Fruit fly (Drosophila melanogaster) ovary, adult (tissue): Measurements from ENCODE around the gene PolH.

ENCODE experiments used
- CG17801 ChIP-seq: fragments of 200-800 bp; optimal IDR thresholded peaks from 2 replicates; lab custom pipeline; 2019; ENCODE audit warnings: missing biosample characterization, mild to moderate bottlenecking, missing genetic modification characterization, moderate library complexity; ENCODE audit not compliant: partially characterized antibody

PolH gene

DNA sequence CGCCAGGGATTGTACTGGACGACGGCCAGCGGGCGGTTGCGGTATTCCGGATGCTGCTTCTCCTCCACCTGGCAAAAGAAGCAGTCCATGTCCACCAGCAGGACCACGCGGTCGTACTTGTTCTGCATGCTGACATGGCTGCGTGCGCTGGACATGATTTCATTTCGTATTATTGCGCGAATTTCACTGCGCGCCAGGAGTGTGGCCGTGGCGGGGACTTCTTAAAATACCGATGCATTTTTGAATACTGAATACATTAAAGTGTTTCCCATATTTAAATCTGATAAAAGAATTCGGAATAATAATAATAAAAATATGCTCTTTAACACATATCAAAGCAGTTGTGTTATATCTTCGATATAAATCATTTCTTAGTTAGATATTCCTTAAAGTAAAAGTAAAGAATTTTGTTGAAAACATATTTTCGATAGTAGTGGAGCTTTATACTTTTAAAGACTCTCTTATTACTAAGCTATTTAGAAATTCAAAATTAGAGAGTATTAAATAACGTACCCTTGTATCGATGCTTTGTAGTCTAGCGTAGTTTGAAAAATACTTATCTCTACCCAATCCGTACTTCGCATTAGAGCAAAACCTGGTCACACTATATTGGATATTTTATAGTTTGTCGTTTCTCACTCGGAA is at the start of gene PolH, which contains the start of gene CG14562:
TSS of gene PolH (minus strand) at position 198 of the 645 bp plus-strand sequence.
TSS of gene CG14562 (plus strand) at position 607 of the 645 bp plus-strand sequence.
- TF ChIP-seq CG17801 (GFP tag; lab: Kevin White, UChicago), result no peak

DNA sequence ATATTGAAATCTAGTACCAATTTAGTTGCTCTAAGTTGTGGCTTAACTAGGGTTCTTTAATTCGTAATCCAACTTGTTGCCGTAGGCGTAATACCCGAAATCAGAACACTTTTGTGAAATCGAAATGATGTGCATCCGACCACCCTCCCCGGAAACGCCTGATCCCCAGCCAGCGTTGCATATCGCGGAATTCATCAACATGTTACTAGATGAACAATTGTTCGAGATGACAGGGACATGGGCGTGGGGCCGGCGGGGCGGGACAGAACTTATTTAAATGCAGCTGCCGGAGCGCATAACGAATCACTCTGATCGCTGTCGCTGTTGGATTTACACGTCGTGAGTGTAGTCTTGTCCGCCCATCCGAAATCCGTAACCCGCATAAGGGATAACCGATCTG is 43.3 kb upstream of the PolH start, which contains the start of gene Act79B:
TSS of gene Act79B (plus strand) at position 301 of the 400 bp plus-strand sequence.
- no peak for TF ChIP-seq CG17801 (GFP tag; lab: Kevin White, UChicago)

DNA sequence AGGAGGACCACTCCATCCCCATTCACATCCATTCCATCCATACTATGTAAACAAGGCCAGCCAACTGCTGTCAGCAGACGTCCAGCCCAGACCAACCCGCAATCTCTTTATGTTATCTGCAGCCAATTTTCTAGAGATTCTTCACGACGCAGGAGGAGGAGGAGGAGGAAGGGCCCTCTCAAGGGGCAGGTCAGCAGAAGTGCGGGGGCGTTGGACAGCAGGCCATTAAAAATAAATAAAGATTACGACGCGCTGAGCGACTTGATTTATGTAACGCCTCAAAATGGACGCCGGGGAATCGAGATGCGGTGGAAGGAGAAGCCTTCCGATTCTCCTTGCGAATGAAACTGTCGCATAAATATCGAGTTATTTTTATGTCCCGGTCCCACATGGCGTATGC is 38.2 kb upstream of the PolH start:
- no peak for TF ChIP-seq CG17801 (GFP tag; lab: Kevin White, UChicago)

DNA sequence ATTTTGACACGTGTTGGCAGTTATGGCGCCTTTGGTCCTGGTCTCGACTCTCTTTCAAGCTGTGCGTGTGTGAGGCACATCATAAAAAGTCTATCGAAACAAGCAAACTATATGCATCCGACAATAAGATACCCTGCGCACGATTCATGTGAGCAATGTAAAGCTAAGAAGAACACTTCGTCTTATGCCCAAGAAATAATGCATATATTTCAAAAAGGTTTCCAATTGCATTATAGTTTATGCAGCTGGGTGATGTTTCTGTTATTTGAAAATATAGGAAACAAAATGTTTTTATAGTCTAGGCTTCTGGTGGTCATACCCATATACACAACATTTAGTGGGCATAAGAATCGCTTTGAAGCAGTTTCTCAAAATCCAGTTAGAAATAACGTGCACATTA is 32.0 kb upstream of the PolH start:
- TF ChIP-seq CG17801 (GFP tag; lab: Kevin White, UChicago), result no peak

DNA sequence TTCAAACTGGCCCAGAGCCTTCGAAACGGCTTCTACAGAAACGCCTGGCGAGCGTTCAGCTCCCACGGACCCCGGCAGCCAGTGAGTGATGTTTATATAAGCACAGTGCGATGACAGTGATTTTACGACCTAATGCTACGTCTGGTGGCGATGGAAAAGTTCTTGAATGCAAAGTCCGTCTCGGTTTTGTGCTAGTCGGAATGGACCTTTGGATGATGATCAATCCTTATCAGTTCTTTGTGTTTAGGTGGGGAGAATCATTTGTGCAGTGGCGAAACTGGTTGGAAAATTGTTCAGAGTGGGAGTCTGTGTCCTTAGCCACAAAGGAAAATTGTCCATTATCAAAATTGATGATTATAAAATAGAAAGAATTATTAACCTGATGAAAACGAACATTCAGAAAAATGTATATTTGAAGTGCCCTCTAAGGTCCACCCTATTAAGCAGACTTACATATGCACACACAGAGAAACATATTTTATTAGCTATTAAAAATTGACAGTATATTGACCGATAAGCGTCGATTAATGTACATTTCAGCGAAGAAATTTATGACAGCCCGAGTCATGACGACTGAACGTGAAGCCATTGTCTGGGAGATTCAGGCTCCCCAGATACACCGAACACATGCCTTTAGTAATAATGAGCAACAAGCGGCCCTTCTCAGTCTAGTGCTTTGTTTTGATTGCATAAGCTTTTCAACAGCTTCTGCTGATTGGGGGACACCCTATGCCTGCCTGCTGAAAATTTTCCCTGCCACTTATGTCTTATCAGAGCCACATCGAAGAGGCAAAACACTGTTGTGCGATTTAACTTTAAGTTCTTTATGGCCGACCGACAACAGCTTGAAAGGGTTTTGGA is 30.8 kb upstream of the PolH start:
- TF ChIP-seq CG17801 (GFP tag; lab: Kevin White, UChicago), result no peak

DNA sequence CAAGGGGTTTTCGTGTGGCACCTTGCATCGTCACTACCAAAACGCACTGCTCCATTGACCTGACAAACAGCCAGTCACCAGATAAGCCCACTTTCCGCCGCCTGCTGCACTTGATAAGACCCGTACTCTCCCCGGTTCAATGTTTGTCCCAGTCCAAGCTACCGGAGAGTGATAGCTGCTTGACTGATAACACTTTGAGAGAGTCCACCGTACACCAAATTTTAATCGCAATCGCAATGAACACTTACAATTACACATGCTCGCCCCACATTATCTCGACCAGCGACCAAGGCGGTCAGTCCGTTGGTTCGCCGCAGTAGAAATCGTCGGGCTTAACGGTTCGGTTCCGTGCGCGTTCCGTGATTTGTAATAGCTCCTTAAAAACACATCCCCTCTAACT is 30.1 kb upstream of the PolH start, which contains the start of gene P5CS:
TSS of gene P5CS (plus strand) at position 268 of the 400 bp plus-strand sequence.
- TF ChIP-seq CG17801 (GFP tag; lab: Kevin White, UChicago), result no peak

DNA sequence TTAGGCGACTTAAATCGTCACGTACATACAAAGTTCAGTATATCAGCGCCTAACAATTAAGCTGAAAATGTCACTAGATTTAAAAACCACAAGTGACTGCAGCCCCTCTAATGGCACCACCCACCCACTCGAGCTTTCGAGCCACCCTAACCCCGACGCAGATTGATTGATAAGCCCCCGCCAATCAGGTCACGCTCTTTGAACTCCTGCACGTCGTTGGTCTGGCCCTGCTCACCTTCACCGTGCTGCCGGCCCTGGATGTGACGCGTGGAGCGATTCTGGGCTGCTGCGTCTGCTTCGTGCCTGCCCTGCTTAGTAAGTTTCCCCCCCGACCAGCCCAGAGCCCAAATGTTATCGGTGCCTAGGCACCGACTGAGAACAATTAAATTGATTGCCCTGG is 21.7 kb upstream of the PolH start:
- TF ChIP-seq CG17801 (GFP tag; lab: Kevin White, UChicago), result no peak

DNA sequence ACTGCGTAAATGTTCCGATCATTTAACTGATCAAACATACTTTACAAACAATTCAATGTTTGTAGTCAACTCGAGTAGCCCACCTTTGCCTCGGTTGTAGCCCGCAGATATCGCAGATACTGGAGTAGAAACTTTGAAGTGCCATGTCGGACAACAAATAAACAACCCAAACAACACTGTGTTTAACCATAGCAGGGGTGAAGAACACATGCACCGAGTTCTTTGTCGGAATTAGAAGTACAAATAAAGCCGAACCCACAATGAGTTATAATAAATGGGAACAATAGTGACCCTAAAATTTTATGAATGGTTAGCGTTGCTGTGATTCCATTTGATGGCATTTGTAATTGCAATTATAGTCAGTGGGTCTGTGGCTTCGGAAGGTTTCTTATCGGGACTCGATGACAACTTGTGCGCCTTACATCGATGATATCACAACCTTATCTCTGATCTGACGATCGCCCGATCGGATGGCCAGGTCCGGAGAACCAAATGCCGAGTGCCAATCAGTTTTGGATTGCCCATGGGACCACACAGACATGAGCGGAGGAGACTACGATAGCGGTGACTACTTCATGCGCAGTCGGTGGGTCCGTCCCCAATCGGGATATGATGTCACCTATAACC is 20.4 kb upstream of the PolH start, which contains the start of gene Chs2:
TSS of gene Chs2 (plus strand) at position 510 of the 627 bp plus-strand sequence.
- no peak for TF ChIP-seq CG17801 (GFP tag; lab: Kevin White, UChicago)

DNA sequence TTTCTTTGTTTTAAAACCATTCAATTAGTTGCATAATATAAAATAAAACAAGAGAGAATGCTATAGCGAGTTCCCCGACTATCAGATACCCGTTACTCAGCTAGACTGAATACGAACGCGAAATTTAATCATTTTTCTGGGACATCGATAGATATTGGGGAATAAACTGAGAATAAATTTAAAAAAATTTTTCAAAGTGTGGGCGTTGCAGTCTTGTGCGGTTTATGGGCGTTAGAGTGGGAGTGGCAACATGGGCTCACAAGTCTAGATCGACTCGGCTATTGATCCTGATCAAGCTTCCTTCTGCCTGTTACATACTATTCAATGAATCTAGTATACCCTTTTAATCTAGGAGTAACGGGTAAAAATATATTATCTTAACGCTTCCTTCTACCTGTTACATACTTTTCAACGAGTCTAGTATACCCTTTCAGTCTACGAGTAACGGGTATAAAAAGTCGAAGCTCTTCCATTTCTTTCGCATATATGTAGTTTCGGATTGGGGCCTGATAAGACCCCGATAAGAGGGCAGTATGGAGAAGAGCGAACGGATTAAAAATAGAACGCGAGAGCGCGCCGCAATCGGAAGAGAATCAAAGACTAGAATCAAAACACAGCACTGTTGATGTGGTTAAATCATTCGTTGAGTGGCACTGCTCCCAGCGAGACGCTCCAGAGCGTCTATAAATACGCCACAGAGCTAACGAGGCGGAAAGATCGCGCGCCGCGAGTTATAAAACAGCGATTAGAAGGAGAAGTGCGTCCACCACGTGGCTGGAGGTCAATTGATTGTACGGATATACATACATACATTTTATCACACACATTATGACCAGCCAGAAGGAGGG is 13.1 kb upstream of the PolH start, which contains the start of gene CG7458:
TSS of gene CG7458 (plus strand) at position 637 of the 848 bp plus-strand sequence.
- no peak for TF ChIP-seq CG17801 (GFP tag; lab: Kevin White, UChicago)

DNA sequence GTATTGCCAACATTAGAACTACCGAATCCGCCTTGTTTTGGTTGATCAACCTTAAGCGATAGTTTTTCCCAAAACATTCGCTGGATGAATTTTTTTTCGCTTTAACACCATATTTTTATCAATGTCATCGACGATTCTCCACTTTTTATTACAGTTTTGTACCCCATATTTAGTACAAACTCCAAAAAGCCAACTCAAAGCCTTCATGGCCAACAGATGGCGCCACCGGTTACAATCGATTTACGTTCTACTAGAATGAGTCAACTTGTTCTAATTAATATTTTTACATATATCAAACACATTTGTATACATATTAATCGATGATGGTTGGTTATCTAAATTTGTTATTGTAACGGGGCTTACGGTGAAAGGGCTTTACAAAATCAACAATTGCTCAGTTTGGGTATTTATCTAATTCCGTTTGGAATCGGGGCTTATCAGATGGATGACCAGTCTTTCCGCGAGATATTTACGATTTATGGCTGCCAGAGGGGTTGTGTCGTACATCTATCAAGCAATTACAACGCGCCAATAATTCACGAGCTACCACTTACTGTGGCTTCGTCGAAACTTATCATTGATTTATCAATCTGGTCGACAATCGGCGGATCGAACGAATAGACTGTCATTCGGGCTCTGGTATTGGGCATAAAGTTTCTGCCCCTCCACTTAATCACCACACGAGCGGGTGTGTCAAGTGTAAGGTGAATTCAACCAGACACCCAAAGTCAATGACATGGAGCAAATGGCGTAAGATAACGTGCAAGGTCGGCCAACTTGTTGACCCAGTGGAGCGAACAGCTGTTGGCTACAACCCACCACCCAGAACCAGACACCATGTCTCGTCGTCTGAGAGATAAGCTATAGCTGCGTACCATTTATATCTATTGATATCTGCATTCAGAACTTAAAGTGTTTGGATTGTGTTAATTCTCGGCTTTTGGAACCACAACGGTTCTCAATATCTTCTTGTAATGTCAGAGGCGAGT is 11.7 kb upstream of the PolH start:
- no peak for TF ChIP-seq CG17801 (GFP tag; lab: Kevin White, UChicago)

DNA sequence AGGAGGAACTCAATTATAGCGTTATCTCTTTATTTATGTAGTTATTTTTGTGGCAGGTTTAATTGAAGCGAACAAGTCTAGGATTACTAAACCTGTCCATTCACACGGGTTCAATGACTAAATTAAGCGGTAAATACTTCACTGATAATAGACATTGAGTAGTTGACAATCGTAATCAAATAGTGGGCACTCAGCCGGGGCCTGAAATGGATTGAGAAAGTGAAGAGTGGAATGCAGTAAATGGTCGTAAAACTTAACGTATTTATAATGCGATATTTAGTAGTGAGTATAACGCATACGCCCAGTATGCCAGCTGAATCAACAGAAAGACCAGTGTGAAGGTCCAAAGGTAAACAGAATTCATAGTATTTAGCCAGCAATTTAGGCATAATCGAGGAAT is 5.5 kb downstream of the PolH start:
- no peak for TF ChIP-seq CG17801 (GFP tag; lab: Kevin White, UChicago)

DNA sequence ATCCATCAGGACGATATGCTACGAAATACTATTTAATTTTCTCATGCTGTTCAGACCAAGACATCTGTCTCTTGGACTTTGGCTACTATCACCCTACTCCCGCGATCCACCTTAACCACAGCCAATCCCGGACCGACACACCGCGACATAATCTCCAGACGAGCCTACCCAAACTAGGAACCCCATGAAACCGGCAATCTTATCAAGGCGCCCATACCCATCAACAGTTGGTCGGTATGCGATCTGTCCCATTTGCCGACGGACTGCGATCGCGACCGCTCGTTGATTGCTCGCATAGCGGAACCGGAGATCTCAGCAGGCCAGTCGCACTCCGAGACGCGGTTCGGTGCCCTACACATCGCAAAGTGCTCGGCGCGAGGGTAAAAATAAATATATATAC is 7.2 kb downstream of the PolH start, which contains the start of gene SLC22A:
TSS of gene SLC22A (plus strand) at position 243 of the 400 bp plus-strand sequence.
- no peak for TF ChIP-seq CG17801 (GFP tag; lab: Kevin White, UChicago)

DNA sequence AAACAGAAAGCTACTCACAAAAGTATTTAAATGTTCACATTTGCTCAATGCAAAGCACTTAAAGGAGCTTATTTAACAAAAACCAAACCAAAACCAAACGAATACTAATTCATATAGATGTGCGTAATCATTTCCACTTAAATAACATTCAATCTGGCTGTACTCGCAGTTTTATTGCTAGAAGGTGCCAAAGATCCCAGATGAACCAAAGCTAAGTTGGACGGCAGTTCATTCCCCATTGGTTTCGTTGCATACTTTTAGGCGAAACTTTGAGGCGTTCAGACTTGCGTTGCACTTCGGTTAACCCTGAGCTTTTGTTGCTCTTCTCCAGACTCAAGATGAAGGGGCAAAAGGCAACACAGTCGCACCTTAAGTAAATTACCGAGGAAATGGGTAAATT is 11.4 kb downstream of the PolH start:
- TF ChIP-seq CG17801 (GFP tag; lab: Kevin White, UChicago), result no peak
